Worm (Caenorhabditis elegans) whole organism, mixed stage, embryonic: ENCODE data around the gene F16B4.6.

Experiments
- blmp-1 ChIP-seq: fragments of 150-350 bp; optimal IDR thresholded peaks from 2 replicates; lab custom pipeline; 2014; ENCODE audit warnings: missing biosample characterization, missing genetic modification characterization
- ceh-39 ChIP-seq: fragments of 150-350 bp; optimal IDR thresholded peaks from 2 replicates; lab custom pipeline; 2014; ENCODE audit warnings: missing biosample characterization, missing genetic modification characterization
- ceh-43 ChIP-seq: fragments of 200-800 bp; sonication (Bioruptor generic); optimal IDR thresholded peaks from 2 replicates; lab custom pipeline; 2018; ENCODE audit warnings: mild to moderate bottlenecking, missing genetic modification characterization, moderate library complexity, missing compliant biosample characterization
- cnd-1 ChIP-seq: fragments of 200-800 bp; sonication (Bioruptor generic); optimal IDR thresholded peaks from 2 replicates; lab custom pipeline; 2018; ENCODE audit warnings: mild to moderate bottlenecking, missing genetic modification characterization, missing compliant biosample characterization
- drap-1 ChIP-seq: fragments of 200-800 bp; sonication (Bioruptor generic); optimal IDR thresholded peaks from 3 replicates; lab custom pipeline; 2018; ENCODE audit warnings: mild to moderate bottlenecking, missing genetic modification characterization, missing compliant biosample characterization
- elt-1 ChIP-seq: sonication (generic microtip); optimal IDR thresholded peaks from 2 replicates; lab custom pipeline; 2017; ENCODE audit warnings: missing genetic modification characterization, mild to moderate bottlenecking, missing compliant biosample characterization, antibody characterized with exemption, moderate library complexity, borderline replicate concordance; ENCODE audit not compliant: insufficient read depth
- elt-3 ChIP-seq: fragments of 150-350 bp; optimal IDR thresholded peaks from 2 replicates; lab custom pipeline; 2014; ENCODE audit warnings: missing biosample characterization, missing genetic modification characterization
- flh-1 ChIP-seq: fragments of 200-800 bp; sonication (Bioruptor generic); optimal IDR thresholded peaks from 2 replicates; lab custom pipeline; 2018; ENCODE audit warnings: mild to moderate bottlenecking, missing genetic modification characterization, moderate library complexity, missing compliant biosample characterization
- ham-2 ChIP-seq: fragments of 200-800 bp; sonication (Bioruptor generic); optimal IDR thresholded peaks from 2 replicates; lab custom pipeline; 2018; ENCODE audit warnings: mild to moderate bottlenecking, missing genetic modification characterization, missing compliant biosample characterization
- lin-32 ChIP-seq: fragments of 200-800 bp; sonication (Bioruptor generic); optimal IDR thresholded peaks from 2 replicates; lab custom pipeline; 2018; ENCODE audit warnings: mild to moderate bottlenecking, missing genetic modification characterization, missing compliant biosample characterization
- lsy-2 ChIP-seq: fragments of 150-350 bp; optimal IDR thresholded peaks from 2 replicates; lab custom pipeline; 2014; ENCODE audit warnings: missing biosample characterization, missing genetic modification characterization
- mab-5 ChIP-seq: fragments of 150-350 bp; optimal IDR thresholded peaks from 2 replicates; lab custom pipeline; 2014; ENCODE audit warnings: missing biosample characterization, missing genetic modification characterization
- mep-1 ChIP-seq: fragments of 150-350 bp; optimal IDR thresholded peaks from 2 replicates; lab custom pipeline; 2017; ENCODE audit warnings: missing biosample characterization, missing genetic modification reagents, missing genetic modification characterization, inconsistent platforms
- nhr-237 ChIP-seq: fragments of 150-350 bp; optimal IDR thresholded peaks from 2 replicates; lab custom pipeline; 2014; ENCODE audit warnings: missing biosample characterization, missing genetic modification characterization
- nhr-28 ChIP-seq: fragments of 150-350 bp; optimal IDR thresholded peaks from 2 replicates; lab custom pipeline; 2014; ENCODE audit warnings: missing biosample characterization, missing genetic modification characterization
- sptf-1 ChIP-seq: sonication (generic microtip); optimal IDR thresholded peaks from 2 replicates; lab custom pipeline; 2017; ENCODE audit warnings: mild to moderate bottlenecking, missing genetic modification characterization, moderate library complexity, missing compliant biosample characterization
- unc-120 ChIP-seq: sonication (generic microtip); optimal IDR thresholded peaks from 2 replicates; lab custom pipeline; 2017; ENCODE audit warnings: missing genetic modification characterization, missing compliant biosample characterization; ENCODE audit not compliant: poor library complexity, severe bottlenecking
- unc-62 ChIP-seq: fragments of 150-350 bp; optimal IDR thresholded peaks from 2 replicates; lab custom pipeline; 2014; ENCODE audit warnings: missing biosample characterization, missing genetic modification reagents, missing genetic modification characterization
- zip-8 ChIP-seq: fragments of 150-350 bp; optimal IDR thresholded peaks from 2 replicates; lab custom pipeline; 2014; ENCODE audit warnings: missing biosample characterization, missing genetic modification characterization
- ztf-11 ChIP-seq: fragments of 150-350 bp; optimal IDR thresholded peaks from 2 replicates; lab custom pipeline; 2014; ENCODE audit warnings: missing biosample characterization, missing genetic modification characterization

Gene F16B4.6

DNA sequence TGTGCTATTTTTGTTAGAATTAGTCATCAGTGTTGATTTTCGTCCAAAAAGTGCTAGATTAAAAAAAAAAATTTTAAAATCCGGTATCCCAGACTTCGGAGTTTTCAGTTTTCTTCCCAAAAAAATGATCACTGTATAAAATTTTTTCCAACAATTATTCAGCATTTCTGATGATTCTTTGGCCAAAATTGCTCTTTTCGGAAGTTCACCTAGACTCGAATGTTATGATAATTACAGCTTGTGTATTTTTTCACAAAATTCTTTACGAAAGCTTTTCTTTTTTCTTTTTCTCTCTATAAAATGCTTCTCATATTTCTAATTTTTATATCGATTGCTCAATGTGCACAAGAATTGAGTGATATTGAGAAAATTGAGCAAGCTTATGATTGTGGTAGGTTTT is 44.7 kb downstream of the F16B4.6 start, which contains the start of gene irld-17:
irld-17 (plus strand) TSS at position 301 of the 400 bp plus-strand sequence.
- TF ChIP-seq elt-3 = no peak
- no peak for TF ChIP-seq elt-1
- no peak for TF ChIP-seq zip-8 (tag; lab: Kevin White, UChicago)
- no peak for TF ChIP-seq ceh-43 (GFP tag; lab: Kevin White, UChicago)
- no peak for TF ChIP-seq mab-5
- TF ChIP-seq, all 35 proteins: peak for 0

DNA sequence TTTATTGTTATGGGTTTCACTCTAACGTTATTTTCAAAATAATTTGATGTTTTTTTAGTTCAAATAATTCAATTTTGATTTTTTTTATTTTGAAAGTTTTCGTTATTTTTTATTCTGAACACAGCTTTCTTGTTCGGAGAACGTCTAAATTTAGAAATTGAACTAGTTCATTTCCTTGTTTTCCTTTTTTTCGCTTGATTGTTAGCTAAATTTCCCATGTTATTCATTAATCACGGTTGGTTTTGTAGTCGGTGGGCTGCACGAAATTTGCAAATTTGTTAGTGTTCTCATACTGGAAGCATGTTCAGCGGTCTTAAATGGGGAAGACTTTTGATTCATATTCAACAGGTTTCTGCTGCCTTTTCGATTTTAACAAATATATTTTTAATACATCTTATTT is 48.9 kb downstream of the F16B4.6 start, which contains the start of gene str-222:
str-222 (plus strand) TSS at position 301 of the 400 bp plus-strand sequence.
- no peak for TF ChIP-seq ztf-11 (tag; lab: Kevin White, UChicago)
- no peak for TF ChIP-seq flh-1 (GFP tag; lab: Kevin White, UChicago)
- no peak for TF ChIP-seq ceh-39 (tag; lab: Kevin White, UChicago)
- TF ChIP-seq unc-120 (tag; lab: Kevin White, UChicago) = no peak
- no peak for TF ChIP-seq ham-2 (GFP tag; lab: Kevin White, UChicago)
- TF ChIP-seq nhr-237 (tag; lab: Kevin White, UChicago) = no peak
- no peak for TF ChIP-seq zip-8 (tag; lab: Kevin White, UChicago)
- TF ChIP-seq lin-32 = no peak
- no peak for TF ChIP-seq cnd-1 (tag; lab: Kevin White, UChicago)
- TF ChIP-seq elt-1 = no peak
- no peak for TF ChIP-seq sptf-1 (tag; lab: Kevin White, UChicago)
- TF ChIP-seq lsy-2 (tag; lab: Kevin White, UChicago) = no peak
- TF ChIP-seq mep-1 (tag; lab: Kevin White, UChicago) = no peak
- no peak for TF ChIP-seq ceh-43 (GFP tag; lab: Kevin White, UChicago)
- TF ChIP-seq drap-1 (GFP tag; lab: Kevin White, UChicago) = no peak
- TF ChIP-seq blmp-1 (tag; lab: Kevin White, UChicago) = no peak
- TF ChIP-seq nhr-28 (tag; lab: Kevin White, UChicago) = no peak
- no peak for TF ChIP-seq unc-62 (GFP tag; lab: Kevin White, UChicago)
